Worm (Caenorhabditis elegans): ENCODE results near the gene nlp-41.

nlp-41 gene

ce11 chrII:14599284-14599862 lies 48.7 kb downstream of the nlp-41 start:
- TF ChIP-seq tra-4 (tag; optimal IDR thresholded peaks at IDR 0.05), result no peak
- no peak for TF ChIP-seq ceh-36 (tag; optimal IDR thresholded peaks at IDR 0.05)
- TF ChIP-seq tbx-37 (GFP tag; conservative IDR thresholded peaks at IDR 0.05), result no peak
- no peak for TF ChIP-seq F13C5.2 (tag; optimal IDR thresholded peaks at IDR 0.05)
- no peak for TF ChIP-seq ets-7 (tag; optimal IDR thresholded peaks at IDR 0.05)
- TF ChIP-seq ceh-13 (GFP tag; optimal IDR thresholded peaks at IDR 0.05), result no peak
- no peak for TF ChIP-seq hmg-4 (GFP tag; optimal IDR thresholded peaks at IDR 0.05)
- TF ChIP-seq tbx-11 (GFP tag; IDR thresholded peaks at IDR 0.05), result no peak
- no peak for TF ChIP-seq sea-1 (GFP tag; conservative IDR thresholded peaks at IDR 0.05)
- TF ChIP-seq pes-1 (GFP tag; IDR thresholded peaks at IDR 0.05), result no peak
- no peak for TF ChIP-seq ama-1 (optimal IDR thresholded peaks at IDR 0.05)
- TF ChIP-seq aly-1 (tag; optimal IDR thresholded peaks at IDR 0.05), result no peak
- no peak for TF ChIP-seq scrt-1 (GFP tag; IDR thresholded peaks at IDR 0.05)
- no peak for TF ChIP-seq flt-1 (GFP tag; IDR thresholded peaks at IDR 0.05)
- TF ChIP-seq B0310.2 (tag; optimal IDR thresholded peaks at IDR 0.05), result no peak
- no peak for TF ChIP-seq hnd-1 (tag; optimal IDR thresholded peaks at IDR 0.05)
- no peak for TF ChIP-seq hmbx-1 (tag; optimal IDR thresholded peaks at IDR 0.05)

- no peak for TF ChIP-seq hnd-1 (tag; optimal IDR thresholded peaks at IDR 0.05)
- TF ChIP-seq hmg-4 (GFP tag; optimal IDR thresholded peaks at IDR 0.05), result no peak
- no peak for TF ChIP-seq pes-1 (GFP tag; IDR thresholded peaks at IDR 0.05)
- TF ChIP-seq aly-1 (tag; optimal IDR thresholded peaks at IDR 0.05), result no peak
- no peak for TF ChIP-seq hmbx-1 (tag; optimal IDR thresholded peaks at IDR 0.05)
- TF ChIP-seq sea-1 (GFP tag; conservative IDR thresholded peaks at IDR 0.05), result no peak
- no peak for TF ChIP-seq tbx-37 (GFP tag; conservative IDR thresholded peaks at IDR 0.05)
Measured at ce11 chrII:14599933-14600630, 49.4 kb downstream of the nlp-41 start.

ce11 chrII:14600852-14601313 lies 50.2 kb downstream of the nlp-41 start, which contains the start of gene tps-2:
Gene tps-2 (plus strand): TSS chrII:14600902.
- TF ChIP-seq B0310.2 (tag; optimal IDR thresholded peaks at IDR 0.05) (no peak), pes-1 (GFP tag; IDR thresholded peaks at IDR 0.05) (no peak), scrt-1 (GFP tag; IDR thresholded peaks at IDR 0.05) (no peak), tbx-11 (GFP tag; IDR thresholded peaks at IDR 0.05) (no peak), ceh-36 (tag; optimal IDR thresholded peaks at IDR 0.05) (no peak), tra-4 (tag; optimal IDR thresholded peaks at IDR 0.05) (no peak), aly-1 (tag; optimal IDR thresholded peaks at IDR 0.05) (no peak), hnd-1 (tag; optimal IDR thresholded peaks at IDR 0.05) (no peak), hmg-4 (GFP tag; optimal IDR thresholded peaks at IDR 0.05) (no peak), flt-1 (GFP tag; IDR thresholded peaks at IDR 0.05) (no peak), tbx-37 (GFP tag; conservative IDR thresholded peaks at IDR 0.05) (no peak), F13C5.2 (tag; optimal IDR thresholded peaks at IDR 0.05) (no peak), ets-7 (tag; optimal IDR thresholded peaks at IDR 0.05) (no peak), ama-1 (optimal IDR thresholded peaks at IDR 0.05) (no peak), hmbx-1 (tag; optimal IDR thresholded peaks at IDR 0.05) (no peak), sea-1 (GFP tag; conservative IDR thresholded peaks at IDR 0.05) (no peak), ceh-13 (GFP tag; optimal IDR thresholded peaks at IDR 0.05) (no peak)
